Worm (Caenorhabditis elegans) whole organism, late embryonic: ENCODE measurements around the gene asp-3.

Experiments
- ceh-31 ChIP-seq: sonication (generic microtip); optimal IDR thresholded peaks from 2 replicates; lab custom pipeline; 2016; ENCODE audit warnings: missing genetic modification characterization, missing compliant biosample characterization
- ceh-9 ChIP-seq: sonication (generic microtip); optimal IDR thresholded peaks from 2 replicates; lab custom pipeline; 2016; ENCODE audit warnings: mild to moderate bottlenecking, missing genetic modification characterization, inconsistent platforms, missing compliant biosample characterization
- dmd-4 ChIP-seq: sonication (generic microtip); optimal IDR thresholded peaks from 2 replicates; lab custom pipeline; 2016; ENCODE audit warnings: borderline replicate concordance, missing genetic modification characterization, missing compliant biosample characterization
- hlh-15 ChIP-seq: sonication (generic microtip); optimal IDR thresholded peaks from 2 replicates; lab custom pipeline; 2016; ENCODE audit warnings: missing genetic modification characterization, missing compliant biosample characterization
- lin-11 ChIP-seq: fragments of 200-800 bp; sonication (Bioruptor generic); optimal IDR thresholded peaks from 2 replicates; lab custom pipeline; 2018; ENCODE audit warnings: mild to moderate bottlenecking, missing genetic modification characterization, missing compliant biosample characterization
- nhr-11 ChIP-seq: fragments of 150-350 bp; optimal IDR thresholded peaks from 2 replicates; lab custom pipeline; 2014; ENCODE audit warnings: missing biosample characterization, missing genetic modification characterization
- pha-2 ChIP-seq: sonication (generic microtip); optimal IDR thresholded peaks from 2 replicates; lab custom pipeline; 2017; ENCODE audit warnings: mild to moderate bottlenecking, missing genetic modification characterization, missing compliant biosample characterization
- pha-4 ChIP-seq: fragments of 150-350 bp; optimal IDR thresholded peaks from 2 replicates; lab custom pipeline; 2018; ENCODE audit warnings: missing biosample characterization, missing genetic modification reagents, missing genetic modification characterization
- sdc-2 ChIP-seq: sonication (generic microtip); optimal IDR thresholded peaks from 2 replicates; lab custom pipeline; 2016; ENCODE audit warnings: missing genotype, missing genetic modification characterization, missing compliant biosample characterization
- tbx-2 ChIP-seq: sonication (generic microtip); optimal IDR thresholded peaks from 2 replicates; lab custom pipeline; 2016; ENCODE audit warnings: missing genetic modification characterization, missing compliant biosample characterization

ce11 chrX:6784181-6784580, 6.7 kb upstream of the asp-3 start, which contains the start of gene bgal-2:
- TF ChIP-seq pha-4: no peak
- TF ChIP-seq tbx-2 (tag; lab: Kevin White, UChicago): no peak
- no peak for TF ChIP-seq nhr-11 (tag; lab: Kevin White, UChicago)
- no peak for TF ChIP-seq lin-11 (tag; lab: Kevin White, UChicago)
- TF ChIP-seq ceh-9 (tag; lab: Kevin White, UChicago): no peak
- no peak for TF ChIP-seq hlh-15 (tag; lab: Kevin White, UChicago)
- TF ChIP-seq dmd-4: no peak
- no peak for TF ChIP-seq ceh-31 (tag; lab: Kevin White, UChicago)
- TF ChIP-seq sdc-2 (tag; lab: Kevin White, UChicago): no peak
- TF ChIP-seq pha-2 (tag; lab: Kevin White, UChicago): no peak
